Fruit fly (Drosophila melanogaster) whole organism, embryonic: ENCODE data around the gene CG6443.

Experiments
- Bdp1 ChIP-seq: fragments of 200-800 bp; sonication (Bioruptor generic); optimal IDR thresholded peaks from 3 replicates; lab custom pipeline; 2016; ENCODE audit warnings: missing biosample characterization, missing genetic modification characterization
- CG10431 ChIP-seq: fragments of 200-800 bp; sonication (Bioruptor generic); optimal IDR thresholded peaks from 3 replicates; lab custom pipeline; 2018; ENCODE audit warnings: missing biosample characterization, mild to moderate bottlenecking, missing genetic modification characterization
- CG11085 ChIP-seq: fragments of 200-800 bp; sonication (Bioruptor generic); IDR thresholded peaks from 2 replicates; pipeline ENCODE4 v1.3.6; 2022; ENCODE audit warnings: missing biosample characterization, missing genetic modification characterization
- CG12071 ChIP-seq: fragments of 200-800 bp; sonication (Bioruptor generic); optimal IDR thresholded peaks from 3 replicates; lab custom pipeline; 2018; ENCODE audit warnings: missing biosample characterization, mild to moderate bottlenecking, missing genetic modification characterization
- CG12155 ChIP-seq: fragments of 200-800 bp; sonication (Bioruptor generic); optimal IDR thresholded peaks from 3 replicates; lab custom pipeline; 2016; ENCODE audit warnings: missing biosample characterization, missing genetic modification characterization
- CG13123 ChIP-seq: fragments of 200-800 bp; sonication (Bioruptor generic); optimal IDR thresholded peaks from 2 replicates; lab custom pipeline; 2016; ENCODE audit warnings: missing biosample characterization, missing genetic modification characterization
- CG13287 ChIP-seq: fragments of 200-800 bp; sonication (Bioruptor generic); IDR thresholded peaks from 2 replicates; pipeline ENCODE4 v1.3.6; 2022; ENCODE audit warnings: missing biosample characterization, missing genetic modification characterization; ENCODE audit not compliant: partially characterized antibody
- CG13296 ChIP-seq: fragments of 200-800 bp; sonication (Bioruptor generic); optimal IDR thresholded peaks from 3 replicates; lab custom pipeline; 2018; ENCODE audit warnings: missing biosample characterization, mild to moderate bottlenecking, missing genetic modification characterization
- CG15479 ChIP-seq: fragments of 200-800 bp; sonication (Bioruptor generic); optimal IDR thresholded peaks from 3 replicates; lab custom pipeline; 2019; ENCODE audit warnings: missing biosample characterization, mild to moderate bottlenecking, missing genetic modification characterization, moderate library complexity
- CG15601 ChIP-seq: fragments of 200-800 bp; sonication (Bioruptor generic); optimal IDR thresholded peaks from 3 replicates; lab custom pipeline; 2019; ENCODE audit warnings: missing biosample characterization, mild to moderate bottlenecking, missing genetic modification characterization, moderate library complexity
- CG17568 ChIP-seq: fragments of 200-800 bp; sonication (Bioruptor generic); optimal IDR thresholded peaks from 2 replicates; lab custom pipeline; 2018; ENCODE audit warnings: missing biosample characterization, mild to moderate bottlenecking, missing genetic modification characterization, moderate library complexity
- CG17612 ChIP-seq: fragments of 200-800 bp; sonication (Bioruptor generic); IDR thresholded peaks from 2 replicates; pipeline ENCODE4 v1.3.6; 2022; ENCODE audit warnings: missing biosample characterization, missing genetic modification characterization
- CG17802 ChIP-seq: fragments of 200-800 bp; sonication (Bioruptor generic); optimal IDR thresholded peaks from 2 replicates; lab custom pipeline; 2018; ENCODE audit warnings: missing biosample characterization, mild to moderate bottlenecking, missing genetic modification characterization, moderate library complexity
- CG18262 ChIP-seq: fragments of 200-800 bp; optimal IDR thresholded peaks from 3 replicates; lab custom pipeline; 2019; ENCODE audit warnings: missing biosample characterization, mild to moderate bottlenecking, missing genetic modification characterization, moderate library complexity
- CG2199 ChIP-seq: fragments of 200-800 bp; sonication (Bioruptor generic); IDR thresholded peaks from 3 replicates; pipeline ENCODE4 v1.3.6; 2022; ENCODE audit warnings: missing biosample characterization, missing genetic modification characterization
- CG30020 ChIP-seq: fragments of 200-800 bp; optimal IDR thresholded peaks from 2 replicates; lab custom pipeline; 2019; ENCODE audit warnings: missing biosample characterization, mild to moderate bottlenecking, missing genetic modification characterization, moderate library complexity
- CG3847 ChIP-seq: fragments of 200-800 bp; sonication (Bioruptor generic); IDR thresholded peaks from 2 replicates; pipeline ENCODE4 v1.3.6; 2022; ENCODE audit warnings: missing biosample characterization, missing genetic modification characterization
- CG4730 ChIP-seq: fragments of 200-800 bp; sonication (Bioruptor generic); IDR thresholded peaks from 2 replicates; pipeline ENCODE4 v1.3.6; 2022; ENCODE audit warnings: missing biosample characterization, missing genetic modification characterization
- CG6175 ChIP-seq: fragments of 200-800 bp; sonication (Bioruptor generic); IDR thresholded peaks from 3 replicates; pipeline ENCODE4 v1.3.6; 2022; ENCODE audit warnings: missing biosample characterization, missing genetic modification characterization
- CG6683 ChIP-seq: fragments of 200-800 bp; sonication (Bioruptor generic); optimal IDR thresholded peaks from 2 replicates; lab custom pipeline; 2017; ENCODE audit warnings: missing biosample characterization, mild to moderate bottlenecking, missing genetic modification characterization, missing genetic modification reagents
- CG7745 ChIP-seq: fragments of 200-800 bp; sonication (Bioruptor generic); optimal IDR thresholded peaks from 2 replicates; lab custom pipeline; 2018; ENCODE audit warnings: missing biosample characterization, mild to moderate bottlenecking, missing genetic modification characterization, moderate library complexity
- CG7987 ChIP-seq: fragments of 200-800 bp; sonication (Bioruptor generic); optimal IDR thresholded peaks from 2 replicates; lab custom pipeline; 2018; ENCODE audit warnings: missing biosample characterization, mild to moderate bottlenecking, missing genetic modification characterization, moderate library complexity
- CG9609 ChIP-seq: fragments of 200-800 bp; sonication (Bioruptor generic); optimal IDR thresholded peaks from 3 replicates; lab custom pipeline; 2016; ENCODE audit warnings: missing biosample characterization, missing genetic modification characterization
- CG9797 ChIP-seq: fragments of 200-800 bp; sonication (Bioruptor generic); optimal IDR thresholded peaks from 3 replicates; lab custom pipeline; 2018; ENCODE audit warnings: missing biosample characterization, mild to moderate bottlenecking, missing genetic modification characterization
- CG9876 ChIP-seq: fragments of 200-800 bp; sonication (Bioruptor generic); optimal IDR thresholded peaks from 2 replicates; lab custom pipeline; 2016; ENCODE audit warnings: missing biosample characterization, missing genetic modification characterization
- CTCF ChIP-seq: fragments of 200-800 bp; sonication (Bioruptor generic); optimal IDR thresholded peaks from 2 replicates; lab custom pipeline; 2017; ENCODE audit warnings: missing biosample characterization, mild to moderate bottlenecking, missing genetic modification characterization, moderate library complexity
- H2.0 ChIP-seq: fragments of 200-800 bp; sonication (Bioruptor generic); IDR thresholded peaks from 2 replicates; pipeline ENCODE4 v1.3.6; 2022; ENCODE audit warnings: missing biosample characterization, missing genetic modification characterization
- Hey ChIP-seq: fragments of 200-800 bp; sonication (Bioruptor generic); optimal IDR thresholded peaks from 3 replicates; lab custom pipeline; 2018; ENCODE audit warnings: missing biosample characterization, mild to moderate bottlenecking, missing genetic modification characterization
- Oli ChIP-seq: fragments of 200-800 bp; sonication (Bioruptor generic); optimal IDR thresholded peaks from 2 replicates; lab custom pipeline; 2018; ENCODE audit warnings: missing biosample characterization, mild to moderate bottlenecking, missing genetic modification characterization, moderate library complexity
- Ptx1 ChIP-seq: fragments of 200-800 bp; sonication (Bioruptor generic); IDR thresholded peaks from 2 replicates; pipeline ENCODE4 v1.3.6; 2022; ENCODE audit warnings: missing biosample characterization, missing genetic modification characterization
- Sox100B ChIP-seq: fragments of 200-800 bp; sonication (Bioruptor generic); optimal IDR thresholded peaks from 3 replicates; lab custom pipeline; 2018; ENCODE audit warnings: missing biosample characterization, mild to moderate bottlenecking, missing genetic modification characterization
- ash1 ChIP-seq: fragments of 200-800 bp; sonication (Bioruptor generic); optimal IDR thresholded peaks from 2 replicates; lab custom pipeline; 2018; ENCODE audit warnings: missing biosample characterization, mild to moderate bottlenecking, missing genetic modification characterization
- bigmax ChIP-seq: fragments of 200-800 bp; sonication (Bioruptor generic); optimal IDR thresholded peaks from 2 replicates; lab custom pipeline; 2018; ENCODE audit warnings: missing biosample characterization, mild to moderate bottlenecking, missing genetic modification characterization
- cad ChIP-seq: fragments of >200 bp; optimal IDR thresholded peaks from 2 replicates; lab custom pipeline; 2017; ENCODE audit warnings: missing biosample characterization, missing genetic modification characterization
- dan ChIP-seq: fragments of 200-800 bp; sonication (Bioruptor generic); IDR thresholded peaks from 2 replicates; pipeline ENCODE4 v1.3.6; 2022; ENCODE audit warnings: missing biosample characterization, missing genetic modification characterization
- eve ChIP-seq, 2 experiments: fragments of >200 bp; optimal IDR thresholded peaks; 2 replicates each; lab custom pipeline; 2017; ENCODE audit warnings: missing biosample characterization in 2 of 2, missing genetic modification characterization in 2 of 2
- fd64A ChIP-seq: fragments of 200-800 bp; sonication (Bioruptor generic); optimal IDR thresholded peaks from 3 replicates; lab custom pipeline; 2018; ENCODE audit warnings: missing biosample characterization, mild to moderate bottlenecking, missing genetic modification characterization
- fu2 ChIP-seq: fragments of 200-800 bp; sonication (Bioruptor generic); optimal IDR thresholded peaks from 2 replicates; lab custom pipeline; 2016; ENCODE audit warnings: missing biosample characterization, missing genetic modification characterization
- nerfin-2 ChIP-seq: fragments of 200-800 bp; sonication (Bioruptor generic); IDR thresholded peaks from 2 replicates; pipeline ENCODE4 v1.3.6; 2022; ENCODE audit warnings: missing biosample characterization, missing genetic modification characterization; ENCODE audit not compliant: partially characterized antibody
- p53 ChIP-seq: fragments of 200-800 bp; sonication (Bioruptor generic); optimal IDR thresholded peaks from 2 replicates; lab custom pipeline; 2016; ENCODE audit warnings: missing biosample characterization, missing genetic modification characterization
- pan ChIP-seq, 4 experiments: fragments of >200 bp in 3 of 4; fragments of 200-800 bp in 1 of 4; sonication (Bioruptor generic) in 1 of 4; optimal IDR thresholded peaks in 3 of 4; IDR thresholded peaks in 1 of 4; 2 replicates each; pipeline versions ENCODE4 v1.3.6 to Lab custom; 2017 to 2022; ENCODE audit warnings: missing biosample characterization in 2 of 4, missing genetic modification characterization in 2 of 4, mixed read lengths in 1 of 4
- peb ChIP-seq: fragments of 200-800 bp; sonication (Bioruptor generic); IDR thresholded peaks from 2 replicates; pipeline ENCODE4 v1.3.6; 2022; ENCODE audit warnings: missing biosample characterization, missing genetic modification characterization
- prd ChIP-seq, 3 experiments: fragments of >200 bp in 2 of 3; fragments of 200-800 bp in 1 of 3; sonication (Bioruptor generic) in 1 of 3; optimal IDR thresholded peaks in 2 of 3; IDR thresholded peaks in 1 of 3; 2 replicates in 2 of 3; 3 replicates in 1 of 3; pipeline versions ENCODE4 v1.3.6 to Lab custom; 2017 to 2022; ENCODE audit warnings: missing biosample characterization in 1 of 3, missing genetic modification characterization in 1 of 3
- ranshi ChIP-seq: fragments of 200-800 bp; sonication (Bioruptor generic); IDR thresholded peaks from 2 replicates; pipeline ENCODE4 v1.3.6; 2022; ENCODE audit warnings: missing biosample characterization, missing genetic modification characterization
- seq ChIP-seq: fragments of 200-800 bp; sonication (Bioruptor generic); IDR thresholded peaks from 2 replicates; pipeline ENCODE4 v1.3.6; 2022; ENCODE audit warnings: missing biosample characterization, missing genetic modification characterization
- slbo ChIP-seq: fragments of 200-800 bp; sonication (Bioruptor generic); IDR thresholded peaks from 2 replicates; pipeline ENCODE4 v1.3.6; 2022; ENCODE audit warnings: missing biosample characterization, missing genetic modification characterization
- ssp ChIP-seq: fragments of 200-800 bp; sonication (Bioruptor generic); IDR thresholded peaks from 2 replicates; pipeline ENCODE4 v1.3.6; 2022; ENCODE audit warnings: missing biosample characterization, missing genetic modification characterization
- tap ChIP-seq: fragments of 200-800 bp; optimal IDR thresholded peaks from 3 replicates; lab custom pipeline; 2019; ENCODE audit warnings: missing biosample characterization, mild to moderate bottlenecking, missing genetic modification characterization, moderate library complexity
- zen ChIP-seq: fragments of 200-800 bp; sonication (Bioruptor generic); optimal IDR thresholded peaks from 3 replicates; lab custom pipeline; 2018; ENCODE audit warnings: missing biosample characterization, mild to moderate bottlenecking, missing genetic modification characterization, moderate library complexity

Gene CG6443

dm6 chr2L:10736993-10737756, 8.4 kb downstream of the CG6443 start, which contains the start of the genes Vha16-5 and CG12299 (continued):
- no peak for TF ChIP-seq CG7745 (tag; lab: Kevin White, UChicago)
- TF ChIP-seq nerfin-2 (GFP tag; lab: Robert Waterston, UW): peak; percentile 85
- TF ChIP-seq pan (optimal IDR thresholded peaks at IDR 0.05; lab: Kevin White, UChicago): no peak
- TF ChIP-seq pan (GFP tag; optimal IDR thresholded peaks at IDR 0.05 in 1 of 2, IDR thresholded peaks at IDR 0.05 in 1 of 2): peak in 1 of 2 experiments; percentile 88
- TF ChIP-seq CG30020 (tag; lab: Kevin White, UChicago): peak; percentile 70
- peak; percentile 21 for TF ChIP-seq CG6683 (GFP tag; lab: Kevin White, UChicago)
- TF ChIP-seq CG12071 (GFP tag; lab: Kevin White, UChicago): no peak
- peak; percentile 75; the same call in 1 of the 3 replicates for TF ChIP-seq CG2199 (GFP tag; lab: Robert Waterston, UW)
- TF ChIP-seq Oli (tag; lab: Kevin White, UChicago): peak; percentile 29
- TF ChIP-seq CG10431 (GFP tag; lab: Kevin White, UChicago): peak; percentile 22
- peak; percentile 88 for TF ChIP-seq CG13287 (GFP tag; lab: Robert Waterston, UW)
- TF ChIP-seq CG17802: peak; percentile 70
- peak; percentile 76 for TF ChIP-seq ssp (GFP tag; lab: Robert Waterston, UW)
- TF ChIP-seq Hey (tag; lab: Kevin White, UChicago): no peak
- no peak for TF ChIP-seq CTCF (GFP tag; lab: Kevin White, UChicago)
- TF ChIP-seq CG3847 (GFP tag; lab: Robert Waterston, UW): peak; percentile 90
- TF ChIP-seq CG12155: peak; percentile 81
- TF ChIP-seq bigmax (GFP tag; lab: Kevin White, UChicago): no peak
- peak; percentile 96 for TF ChIP-seq slbo (GFP tag; lab: Robert Waterston, UW)
- TF ChIP-seq CG15479: no peak
- TF ChIP-seq tap (tag; lab: Kevin White, UChicago): no peak
- TF ChIP-seq CG17568: no peak
- TF ChIP-seq CG9609: peak; percentile 89
- peak; percentile 76; the same call in 2 of the 3 replicates for TF ChIP-seq CG6175 (GFP tag; lab: Robert Waterston, UW)
- peak; percentile 68; the same call in 1 of the 2 replicates for TF ChIP-seq CG17612
- TF ChIP-seq fu2 (GFP tag; lab: Kevin White, UChicago): peak; percentile 83
- TF ChIP-seq Bdp1 (GFP tag; lab: Kevin White, UChicago): peak; percentile 81
- peak; percentile 94 for TF ChIP-seq zen (tag; lab: Kevin White, UChicago)
- peak; percentile 76 for TF ChIP-seq CG13123
- peak; percentile 49 for TF ChIP-seq CG13296 (GFP tag; lab: Kevin White, UChicago)
- peak; percentile 78 for TF ChIP-seq CG7987
- peak; percentile 72 for TF ChIP-seq dan
- no peak for TF ChIP-seq ash1 (GFP tag; lab: Kevin White, UChicago)
- TF ChIP-seq eve (GFP tag; optimal IDR thresholded peaks at IDR 0.05; lab: Kevin White, UChicago): no peak
- peak; percentile 55 for TF ChIP-seq CG9797 (GFP tag; lab: Kevin White, UChicago)
- no peak for TF ChIP-seq prd (optimal IDR thresholded peaks at IDR 0.05; lab: Kevin White, UChicago)
- TF ChIP-seq prd (GFP tag; IDR thresholded peaks at IDR 0.05; lab: Robert Waterston, UW): peak; percentile 95
- TF ChIP-seq CG11085 (GFP tag; lab: Robert Waterston, UW): peak; percentile 69
- peak; percentile 82 for TF ChIP-seq ranshi (GFP tag; lab: Robert Waterston, UW)
- peak; percentile 68 for TF ChIP-seq p53 (GFP tag; lab: Kevin White, UChicago)
- no peak for TF ChIP-seq Sox100B (GFP tag; lab: Kevin White, UChicago)
- TF ChIP-seq fd64A (GFP tag; lab: Kevin White, UChicago): no peak
- peak; percentile 95 for TF ChIP-seq H2.0 (GFP tag; lab: Robert Waterston, UW)
- TF ChIP-seq Ptx1: peak; percentile 90
- TF ChIP-seq peb (GFP tag; lab: Robert Waterston, UW): peak; percentile 82
- TF ChIP-seq CG18262 (tag; lab: Kevin White, UChicago): peak; percentile 63
- peak; percentile 76 for TF ChIP-seq CG15601 (tag; lab: Kevin White, UChicago)
- peak; percentile 34; the same call in 1 of the 2 replicates for TF ChIP-seq seq (GFP tag; lab: Robert Waterston, UW)
- peak; percentile 86 for TF ChIP-seq CG4730
- no peak for TF ChIP-seq cad (GFP tag; lab: Kevin White, UChicago)
- TF ChIP-seq CG9876: peak; percentile 92
